Worm (Caenorhabditis elegans) whole organism, early embryonic: Measurements from ENCODE around the gene C34F11.2.

Experiments used
- aly-1 ChIP-seq: sonication (generic microtip); optimal IDR thresholded peaks from 2 replicates; lab custom pipeline; 2016; ENCODE audit warnings: missing genetic modification characterization, missing compliant biosample characterization
- ama-1 ChIP-seq: fragments of 150-350 bp; optimal IDR thresholded peaks from 2 replicates; lab custom pipeline; 2014
- hmbx-1 ChIP-seq: sonication (generic microtip); optimal IDR thresholded peaks from 2 replicates; lab custom pipeline; 2016; ENCODE audit warnings: mild to moderate bottlenecking, missing genetic modification characterization, missing compliant biosample characterization
- hnd-1 ChIP-seq: sonication (generic microtip); optimal IDR thresholded peaks from 2 replicates; lab custom pipeline; 2016; ENCODE audit warnings: missing genetic modification characterization, missing compliant biosample characterization
- pes-1 ChIP-seq: fragments of 200-800 bp; sonication (Bioruptor generic); IDR thresholded peaks from 2 replicates; pipeline ENCODE4 v1.3.6; 2022; ENCODE audit warnings: missing genetic modification reagents, missing genetic modification characterization, missing compliant biosample characterization
- sea-1 ChIP-seq: fragments of 200-800 bp; sonication (Bioruptor generic); conservative IDR thresholded peaks from 2 replicates; pipeline ENCODE4 v1.3.6; 2022; ENCODE audit warnings: missing genetic modification characterization, missing compliant biosample characterization
- tbx-37 ChIP-seq: fragments of 200-800 bp; sonication (Bioruptor generic); conservative IDR thresholded peaks from 2 replicates; pipeline ENCODE4 v1.3.6; 2022; ENCODE audit warnings: missing genetic modification reagents, missing genetic modification characterization, missing compliant biosample characterization

DNA sequence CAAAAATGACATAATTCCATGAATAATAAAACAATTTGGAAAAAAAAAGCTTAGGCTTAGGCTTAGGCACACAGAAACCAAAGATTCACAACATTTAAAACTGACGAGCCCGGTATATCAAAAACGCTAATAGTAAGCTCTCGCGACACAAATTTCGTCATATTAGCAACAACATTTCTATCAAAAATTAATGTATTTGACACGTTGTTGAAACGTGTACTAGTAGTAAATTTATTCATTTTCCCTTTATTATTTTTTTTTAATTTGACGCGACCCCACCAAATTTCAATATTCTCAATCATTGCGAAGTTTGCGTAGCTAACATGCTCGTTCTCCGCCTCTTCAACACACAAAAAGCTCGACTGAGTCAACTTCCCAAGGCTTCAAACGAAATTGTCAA is at the start of gene C34F11.2:
- TF ChIP-seq ama-1 (no peak), sea-1 (GFP tag; lab: Robert Waterston, UW) (no peak), hnd-1 (no peak), aly-1 (tag; lab: Kevin White, UChicago) (no peak), hmbx-1 (no peak), pes-1 (GFP tag; lab: Robert Waterston, UW) (no peak), tbx-37 (GFP tag; lab: Robert Waterston, UW) (no peak)
